Worm (Caenorhabditis elegans) whole organism, young adult: Measurements from ENCODE around the gene F40F4.7.

Source experiments
- B0019.2 ChIP-seq: fragments of 200-800 bp; sonication (Bioruptor generic); conservative IDR thresholded peaks from 2 replicates; pipeline ENCODE4 v1.3.6; 2022; ENCODE audit warnings: missing genetic modification reagents, missing genetic modification characterization, missing compliant biosample characterization
- B0035.1 ChIP-seq: sonication (generic microtip); optimal IDR thresholded peaks from 2 replicates; lab custom pipeline; 2016; ENCODE audit warnings: missing genetic modification characterization, mild to moderate bottlenecking, missing compliant biosample characterization, missing genotype, missing genetic modification reagents
- C06A6.2 ChIP-seq: fragments of 200-800 bp; sonication (Bioruptor generic); conservative IDR thresholded peaks from 2 replicates; pipeline ENCODE4 v1.3.6; 2022; ENCODE audit warnings: missing genetic modification characterization, missing compliant biosample characterization
- F10E7.11 ChIP-seq: sonication (generic microtip); optimal IDR thresholded peaks from 2 replicates; lab custom pipeline; 2017; ENCODE audit warnings: mild to moderate bottlenecking, missing genetic modification characterization, moderate library complexity, missing compliant biosample characterization
- F37B4.10 ChIP-seq: fragments of 200-800 bp; sonication (Bioruptor generic); IDR thresholded peaks from 2 replicates; pipeline ENCODE4 v1.3.6; 2022; ENCODE audit warnings: missing genetic modification characterization, missing compliant biosample characterization
- F39B2.1 ChIP-seq: fragments of 200-800 bp; sonication (Bioruptor generic); IDR thresholded peaks from 2 replicates; pipeline ENCODE4 v1.3.6; 2022; ENCODE audit warnings: missing genetic modification reagents, missing genetic modification characterization, missing compliant biosample characterization
- F55B11.4 ChIP-seq: sonication (generic microtip); optimal IDR thresholded peaks from 2 replicates; lab custom pipeline; 2016; ENCODE audit warnings: missing compliant biosample characterization, missing genetic modification characterization, borderline replicate concordance; ENCODE audit not compliant: insufficient read depth
- F57C9.4 ChIP-seq: sonication (generic microtip); optimal IDR thresholded peaks from 2 replicates; lab custom pipeline; 2017; ENCODE audit warnings: mild to moderate bottlenecking, missing genetic modification characterization, missing compliant biosample characterization
- Y53F4B.3 ChIP-seq: fragments of 200-800 bp; sonication (Bioruptor generic); IDR thresholded peaks from 2 replicates; pipeline ENCODE4 v1.3.6; 2022; ENCODE audit warnings: missing genetic modification reagents, missing genetic modification characterization, missing compliant biosample characterization
- Y67H2A.10 ChIP-seq: fragments of 200-800 bp; sonication (Bioruptor generic); conservative IDR thresholded peaks from 2 replicates; pipeline ENCODE4 v1.3.6; 2022; ENCODE audit warnings: missing genetic modification reagents, missing genetic modification characterization, missing compliant biosample characterization
- aptf-3 ChIP-seq: fragments of 200-800 bp; sonication (Bioruptor generic); IDR thresholded peaks from 2 replicates; pipeline ENCODE4 v1.3.6; 2022; ENCODE audit warnings: missing genetic modification characterization, missing compliant biosample characterization
- egl-18 ChIP-seq: fragments of 200-800 bp; sonication (Bioruptor generic); IDR thresholded peaks from 2 replicates; pipeline ENCODE4 v1.3.6; 2022; ENCODE audit warnings: missing genetic modification reagents, missing genetic modification characterization, missing compliant biosample characterization
- him-1 ChIP-seq: sonication (generic microtip); optimal IDR thresholded peaks from 2 replicates; lab custom pipeline; 2016; ENCODE audit warnings: missing genotype, missing genetic modification reagents, missing genetic modification characterization, missing compliant biosample characterization
- hmg-20 ChIP-seq: fragments of 200-800 bp; sonication (Bioruptor generic); IDR thresholded peaks from 2 replicates; pipeline ENCODE4 v1.3.6; 2022; ENCODE audit warnings: missing genetic modification reagents, missing genetic modification characterization, missing compliant biosample characterization
- let-607 ChIP-seq, 2 experiments: fragments of 200-800 bp in 1 of 2; sonication (Bioruptor generic) in 1 of 2; sonication (generic microtip) in 1 of 2; optimal IDR thresholded peaks; 2 replicates each; lab custom pipeline; 2016 to 2018; ENCODE audit warnings: mild to moderate bottlenecking in 2 of 2, missing compliant biosample characterization in 2 of 2, missing genetic modification characterization in 2 of 2, moderate library complexity in 2 of 2, missing genotype in 1 of 2
- lin-26 ChIP-seq: fragments of 200-800 bp; sonication (Bioruptor generic); IDR thresholded peaks from 2 replicates; pipeline ENCODE4 v1.3.6; 2022; ENCODE audit warnings: missing genetic modification reagents, missing genetic modification characterization, missing compliant biosample characterization
- pbrm-1 ChIP-seq: fragments of 200-800 bp; sonication (Bioruptor generic); IDR thresholded peaks from 2 replicates; pipeline ENCODE4 v1.3.6; 2022; ENCODE audit warnings: missing genetic modification reagents, missing genetic modification characterization, missing compliant biosample characterization
- rcor-1 ChIP-seq: fragments of 200-800 bp; sonication (Bioruptor generic); IDR thresholded peaks from 2 replicates; pipeline ENCODE4 v1.3.6; 2022; ENCODE audit warnings: missing genetic modification reagents, missing genetic modification characterization, missing compliant biosample characterization
- sdz-38 ChIP-seq: sonication (generic microtip); optimal IDR thresholded peaks from 2 replicates; lab custom pipeline; 2016; ENCODE audit warnings: missing genotype, missing genetic modification characterization, missing compliant biosample characterization
- tlf-1 ChIP-seq: fragments of 200-800 bp; sonication (Bioruptor generic); optimal IDR thresholded peaks from 2 replicates; lab custom pipeline; 2018; ENCODE audit warnings: mild to moderate bottlenecking, missing genetic modification characterization, missing compliant biosample characterization
- unc-62 ChIP-seq: fragments of 150-350 bp; optimal IDR thresholded peaks from 2 replicates; lab custom pipeline; 2014; ENCODE audit warnings: missing biosample characterization, missing genetic modification reagents, missing genetic modification characterization
- zfh-2 ChIP-seq: fragments of 200-800 bp; sonication (Bioruptor generic); conservative IDR thresholded peaks from 2 replicates; pipeline ENCODE4 v1.3.6; 2022; ENCODE audit warnings: missing genetic modification reagents, missing genetic modification characterization, missing compliant biosample characterization

Gene F40F4.7

ce11 chrX:3204778-3205177, 41.0 kb downstream of the F40F4.7 start, which contains the start of gene F28B4.1:
Gene F28B4.1, plus strand, starts transcription at chrX:3205078.
- TF ChIP-seq let-607 (tag; optimal IDR thresholded peaks at IDR 0.05; lab: Kevin White, UChicago) (no peak), Y53F4B.3 (GFP tag; lab: Robert Waterston, UW) (no peak), B0019.2 (GFP tag; lab: Robert Waterston, UW) (no peak), F55B11.4 (no peak), F57C9.4 (tag; lab: Kevin White, UChicago) (no peak)
- TF ChIP-seq, all 124 proteins: peak for 0

DNA sequence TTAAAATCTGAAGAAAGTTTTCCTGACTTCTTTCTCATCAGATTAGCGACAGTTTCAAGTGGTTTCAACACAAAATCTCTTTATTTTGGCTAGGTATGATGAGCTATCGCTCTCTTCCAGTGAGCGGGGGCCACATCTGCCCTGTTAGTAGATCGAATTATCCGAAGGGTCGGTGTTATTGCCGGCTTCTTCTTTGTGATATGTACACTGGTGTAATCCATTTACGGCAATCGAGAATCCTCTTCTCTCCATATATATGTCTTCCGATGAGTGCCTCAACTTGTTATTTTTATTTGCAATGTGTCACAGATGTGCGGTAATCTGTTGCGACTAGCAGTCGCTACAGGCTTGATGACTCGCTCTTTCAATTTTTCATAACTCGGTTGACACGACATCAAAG, 43.4 kb downstream of the F40F4.7 start:
- no peak for TF ChIP-seq lin-26
- TF ChIP-seq C06A6.2 (GFP tag; lab: Robert Waterston, UW), result no peak
- TF ChIP-seq tlf-1, result no peak
- TF ChIP-seq unc-62, result no peak
- no peak for TF ChIP-seq F37B4.10
- TF ChIP-seq pbrm-1 (GFP tag; lab: Robert Waterston, UW), result no peak
- TF ChIP-seq Y67H2A.10 (GFP tag; lab: Robert Waterston, UW), result no peak
- TF ChIP-seq rcor-1, result no peak
- TF ChIP-seq F39B2.1 (GFP tag; lab: Robert Waterston, UW), result no peak

- no peak for TF ChIP-seq F10E7.11
- 0 out of 2 replicates have a peak, but pooled peaks have one; percentile 8 for TF ChIP-seq zfh-2 (GFP tag; lab: Robert Waterston, UW)
- no peak for TF ChIP-seq B0035.1 (tag; lab: Kevin White, UChicago)
Observed at ce11 chrX:3199249-3199648, 46.5 kb downstream of the F40F4.7 start, which contains the start of gene fax-1. Gene fax-1, minus strand, starts transcription at chrX:3199349.

DNA sequence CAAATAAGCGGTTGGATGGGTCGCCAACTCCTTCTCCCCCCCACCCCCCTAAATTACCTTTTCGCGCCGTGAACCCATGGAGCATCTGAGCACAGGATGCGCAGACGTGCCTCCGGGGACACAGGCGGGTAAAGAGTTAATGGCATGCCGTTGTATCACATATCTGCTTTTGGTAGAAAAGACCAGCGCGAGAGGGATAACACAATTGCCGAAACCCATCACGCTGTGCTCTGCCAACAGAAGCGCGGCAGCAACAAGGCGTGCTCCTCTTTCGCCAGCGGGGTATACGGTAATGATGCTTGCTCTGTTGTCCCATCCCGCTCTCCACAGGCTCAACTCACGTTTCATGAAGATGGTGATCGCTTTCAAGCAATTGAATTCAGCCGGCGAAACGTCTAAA, 48.4 kb downstream of the F40F4.7 start:
- no peak for TF ChIP-seq egl-18 (GFP tag; lab: Robert Waterston, UW)
- TF ChIP-seq aptf-3 (GFP tag; lab: Robert Waterston, UW), result no peak
- TF ChIP-seq him-1 (tag; lab: Kevin White, UChicago), result no peak
- TF ChIP-seq tlf-1, result no peak
- TF ChIP-seq sdz-38 (tag; lab: Kevin White, UChicago), result no peak
- no peak for TF ChIP-seq hmg-20 (GFP tag; lab: Robert Waterston, UW)
- peak; percentile 80 for TF ChIP-seq zfh-2 (GFP tag; lab: Robert Waterston, UW)
